Comparison of ENCODE assay signal across 1 worm cellular context in the genomic region with DNA sequence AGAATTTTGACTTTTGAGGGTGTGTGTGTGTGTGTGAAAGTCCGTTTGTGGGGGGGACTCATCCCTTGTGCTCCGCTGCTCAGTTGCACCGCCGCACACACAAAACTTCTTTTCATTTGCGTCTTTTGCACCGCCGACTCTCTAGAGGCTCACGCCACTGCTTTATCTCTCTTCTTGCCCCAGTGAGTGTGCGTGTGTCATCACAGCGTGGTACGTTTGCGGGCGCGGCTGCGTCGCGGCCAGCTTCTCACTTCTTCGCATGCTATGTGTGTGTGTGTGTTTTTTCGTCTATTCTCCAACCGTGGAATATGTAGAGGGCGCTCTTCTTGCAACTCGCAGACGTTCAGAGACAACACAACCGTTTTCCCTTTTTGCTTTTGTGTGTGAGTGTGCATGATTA.
A peak's percentile ranks its signal among the peaks of the same experiment; 100 is the strongest.
TF ChIP-seq lines count a peak whose summit lies in the region.

No protein-coding gene starts in this region.

TF ChIP-seq in whole organism, L4 larva, 104 proteins besides CTCF, POLR2A, EP300 and RAD21 (continued from another document):
- TF ChIP-seq ama-1 (optimal IDR thresholded peaks at IDR 0.05; lab: Kevin White, UChicago): no peak
- TF ChIP-seq lin-13 (GFP tag; optimal IDR thresholded peaks at IDR 0.05; lab: Kevin White, UChicago): peak; percentile 47
- TF ChIP-seq unc-39 (tag; optimal IDR thresholded peaks at IDR 0.05; lab: Kevin White, UChicago): no peak
- TF ChIP-seq madf-9 (GFP tag; conservative IDR thresholded peaks at IDR 0.05; lab: Robert Waterston, UW): peak; percentile 40; the same call in 1 of the 2 replicates
- TF ChIP-seq dve-1 (tag; optimal IDR thresholded peaks at IDR 0.05; lab: Kevin White, UChicago; ENCODE audit: insufficient read depth): peak; percentile 45
- TF ChIP-seq nhr-25 (tag; optimal IDR thresholded peaks at IDR 0.05; lab: Kevin White, UChicago; ENCODE audit: borderline replicate concordance, insufficient read depth): no peak
- no peak for TF ChIP-seq unc-130 (GFP tag; optimal IDR thresholded peaks at IDR 0.05; lab: Kevin White, UChicago)
- TF ChIP-seq zfp-2 (tag; optimal IDR thresholded peaks at IDR 0.05; lab: Kevin White, UChicago): no peak
- TF ChIP-seq lim-7 (GFP tag; IDR thresholded peaks at IDR 0.05; lab: Robert Waterston, UW): no peak
- peak; percentile 43; the same call in 1 of the 2 replicates for TF ChIP-seq T26A8.4 (GFP tag; IDR thresholded peaks at IDR 0.05; lab: Robert Waterston, UW)
- peak; percentile 73 for TF ChIP-seq mep-1 (tag; optimal IDR thresholded peaks at IDR 0.05; lab: Kevin White, UChicago)
- peak; percentile 81; the same call in 1 of the 2 replicates for TF ChIP-seq ctbp-1 (GFP tag; IDR thresholded peaks at IDR 0.05; lab: Robert Waterston, UW)
- peak; percentile 72 for TF ChIP-seq mes-2 (tag; optimal IDR thresholded peaks at IDR 0.05; lab: Kevin White, UChicago; ENCODE audit: poor library complexity, severe bottlenecking)
- TF ChIP-seq saeg-2 (GFP tag; IDR thresholded peaks at IDR 0.05; lab: Robert Waterston, UW): 0 out of 2 replicates have a peak, but pooled peaks have one; percentile 45
- TF ChIP-seq tra-1 (GFP tag; IDR thresholded peaks at IDR 0.05; lab: Robert Waterston, UW): 0 out of 2 replicates have a peak, but pooled peaks have one; percentile 49
- TF ChIP-seq daf-12 (tag; optimal IDR thresholded peaks at IDR 0.05; lab: Kevin White, UChicago): no peak
- no peak for TF ChIP-seq lin-1 (GFP tag; IDR thresholded peaks at IDR 0.05; lab: Robert Waterston, UW)
- TF ChIP-seq Y105C5A.15 (GFP tag; IDR thresholded peaks at IDR 0.05; lab: Robert Waterston, UW): no peak
- TF ChIP-seq zfp-3 (GFP tag; conservative IDR thresholded peaks at IDR 0.05; lab: Robert Waterston, UW): no peak
- TF ChIP-seq unc-62 (GFP tag; optimal IDR thresholded peaks at IDR 0.05 in 1 of 2; lab: Kevin White, UChicago): peak in 1 of 2 experiments; percentile 93
- TF ChIP-seq unc-62 (tag; optimal IDR thresholded peaks at IDR 0.05; lab: Kevin White, UChicago): no peak
- no peak for TF ChIP-seq egl-27 (tag; optimal IDR thresholded peaks at IDR 0.05; lab: Kevin White, UChicago)
- no peak for TF ChIP-seq sdz-12 (GFP tag; optimal IDR thresholded peaks at IDR 0.05; lab: Kevin White, UChicago)
- TF ChIP-seq nhr-111 (GFP tag; optimal IDR thresholded peaks at IDR 0.05; lab: Kevin White, UChicago): no peak
- TF ChIP-seq nhr-10 (tag; optimal IDR thresholded peaks at IDR 0.05; lab: Kevin White, UChicago): no peak
- TF ChIP-seq vab-7 (GFP tag; IDR thresholded peaks at IDR 0.05; lab: Robert Waterston, UW): peak; percentile 35; the same call in 1 of the 2 replicates
- peak; percentile 82 for TF ChIP-seq egl-43 (GFP tag; IDR thresholded peaks at IDR 0.05; lab: Robert Waterston, UW)
- TF ChIP-seq F37D6.2 (tag; optimal IDR thresholded peaks at IDR 0.05; lab: Kevin White, UChicago): peak; percentile 69
- 0 out of 2 replicates have a peak, but pooled peaks have one; percentile 31 for TF ChIP-seq arid-1 (GFP tag; conservative IDR thresholded peaks at IDR 0.05; lab: Robert Waterston, UW)
- TF ChIP-seq hmg-1.1 (GFP tag; IDR thresholded peaks at IDR 0.05; lab: Robert Waterston, UW): peak; percentile 90
- TF ChIP-seq lsy-2 (tag; optimal IDR thresholded peaks at IDR 0.05; lab: Kevin White, UChicago): peak; percentile 30 to 47
- no peak for TF ChIP-seq ztf-11 (tag; optimal IDR thresholded peaks at IDR 0.05; lab: Kevin White, UChicago)
- TF ChIP-seq zip-2 (tag; optimal IDR thresholded peaks at IDR 0.05; lab: Kevin White, UChicago): peak; percentile 20
- no peak for TF ChIP-seq R02D3.7 (tag; optimal IDR thresholded peaks at IDR 0.05; lab: Kevin White, UChicago)
- peak in 1 of 2 experiments; percentile 70 for TF ChIP-seq hif-1 (tag; optimal IDR thresholded peaks at IDR 0.05; lab: Kevin White, UChicago)
- TF ChIP-seq mxl-3 (GFP tag; optimal IDR thresholded peaks at IDR 0.05; lab: Kevin White, UChicago): peak; percentile 81
- TF ChIP-seq T20F7.1 (GFP tag; optimal IDR thresholded peaks at IDR 0.05; lab: Kevin White, UChicago): no peak
- peak; percentile 74 for TF ChIP-seq ceh-20 (GFP tag; IDR thresholded peaks at IDR 0.05; lab: Robert Waterston, UW)
- TF ChIP-seq nhr-102 (tag; optimal IDR thresholded peaks at IDR 0.05; lab: Kevin White, UChicago): no peak
- TF ChIP-seq ceh-62 (tag; optimal IDR thresholded peaks at IDR 0.05; lab: Kevin White, UChicago): no peak
- TF ChIP-seq nhr-28 (tag; optimal IDR thresholded peaks at IDR 0.05; lab: Kevin White, UChicago): peak; percentile 39
- no peak for TF ChIP-seq F26F4.8 (GFP tag; conservative IDR thresholded peaks at IDR 0.05; lab: Robert Waterston, UW)
